Worm (Caenorhabditis elegans) whole organism, late embryonic: ENCODE results near the gene T26C5.4.

Experiments
- F13H6.1 ChIP-seq: sonication (generic microtip); optimal IDR thresholded peaks from 2 replicates; lab custom pipeline; 2016; ENCODE audit warnings: missing genetic modification characterization, missing compliant biosample characterization
- ama-1 ChIP-seq: fragments of 150-350 bp; optimal IDR thresholded peaks from 2 replicates; lab custom pipeline; 2014
- ceh-9 ChIP-seq: sonication (generic microtip); optimal IDR thresholded peaks from 2 replicates; lab custom pipeline; 2016; ENCODE audit warnings: mild to moderate bottlenecking, missing genetic modification characterization, inconsistent platforms, missing compliant biosample characterization
- dmd-4 ChIP-seq: sonication (generic microtip); optimal IDR thresholded peaks from 2 replicates; lab custom pipeline; 2016; ENCODE audit warnings: borderline replicate concordance, missing genetic modification characterization, missing compliant biosample characterization
- lin-11 ChIP-seq: fragments of 200-800 bp; sonication (Bioruptor generic); optimal IDR thresholded peaks from 2 replicates; lab custom pipeline; 2018; ENCODE audit warnings: mild to moderate bottlenecking, missing genetic modification characterization, missing compliant biosample characterization
- nhr-11 ChIP-seq: fragments of 150-350 bp; optimal IDR thresholded peaks from 2 replicates; lab custom pipeline; 2014; ENCODE audit warnings: missing biosample characterization, missing genetic modification characterization
- pat-9 ChIP-seq: fragments of 200-800 bp; sonication (Bioruptor generic); optimal IDR thresholded peaks from 2 replicates; lab custom pipeline; 2018; ENCODE audit warnings: mild to moderate bottlenecking, missing genetic modification characterization, moderate library complexity, missing compliant biosample characterization
- pha-4 ChIP-seq: fragments of 150-350 bp; optimal IDR thresholded peaks from 2 replicates; lab custom pipeline; 2018; ENCODE audit warnings: missing biosample characterization, missing genetic modification reagents, missing genetic modification characterization
- pros-1 ChIP-seq: fragments of 150-350 bp; optimal IDR thresholded peaks from 2 replicates; lab custom pipeline; 2014; ENCODE audit warnings: missing biosample characterization, missing genetic modification reagents, missing genetic modification characterization
- unc-42 ChIP-seq: sonication (generic microtip); optimal IDR thresholded peaks from 2 replicates; lab custom pipeline; 2016; ENCODE audit warnings: missing genotype, missing genetic modification characterization, missing compliant biosample characterization
- zip-5 ChIP-seq: sonication (generic microtip); optimal IDR thresholded peaks from 2 replicates; lab custom pipeline; 2016; ENCODE audit warnings: missing genetic modification characterization, missing compliant biosample characterization

- no peak for TF ChIP-seq dmd-4 (tag; lab: Kevin White, UChicago)
- no peak for TF ChIP-seq zip-5 (tag; lab: Kevin White, UChicago)
- no peak for TF ChIP-seq lin-11 (tag; lab: Kevin White, UChicago)
- TF ChIP-seq ama-1 = no peak
- TF ChIP-seq ceh-9 = no peak
- no peak for TF ChIP-seq F13H6.1 (tag; lab: Kevin White, UChicago)
- TF ChIP-seq pat-9 = no peak
- no peak for TF ChIP-seq pha-4 (tag; lab: Kevin White, UChicago)
- no peak for TF ChIP-seq pros-1 (tag; lab: Kevin White, UChicago)
- TF ChIP-seq nhr-11 (tag; lab: Kevin White, UChicago) = no peak
- TF ChIP-seq unc-42 (tag; lab: Kevin White, UChicago) = no peak
These were observed 28.7 kb upstream of the T26C5.4 start for ce11 chrII:9279016-9279415.
